Worm (Caenorhabditis elegans) whole organism, young adult: Measurements from ENCODE around the gene C52E2.4.
"Not testable (repeated sequence)": the region's sequence is repeated elsewhere in the genome, so short reads cannot be mapped to it uniquely, and the experiment has no call there.

Source experiments
- B0261.1 ChIP-seq: sonication (generic microtip); optimal IDR thresholded peaks from 2 replicates; lab custom pipeline; 2016; ENCODE audit warnings: mild to moderate bottlenecking, missing genetic modification characterization, moderate library complexity, missing compliant biosample characterization
- D2030.7 ChIP-seq: fragments of 200-800 bp; sonication (Bioruptor generic); IDR thresholded peaks from 2 replicates; pipeline ENCODE4 v1.3.6; 2022; ENCODE audit warnings: missing genetic modification reagents, missing genetic modification characterization, missing compliant biosample characterization
- F10E7.11 ChIP-seq: sonication (generic microtip); optimal IDR thresholded peaks from 2 replicates; lab custom pipeline; 2017; ENCODE audit warnings: mild to moderate bottlenecking, missing genetic modification characterization, moderate library complexity, missing compliant biosample characterization
- F52B5.7 ChIP-seq: sonication (generic microtip); optimal IDR thresholded peaks from 2 replicates; lab custom pipeline; 2016; ENCODE audit warnings: mild to moderate bottlenecking, missing genetic modification characterization, missing compliant biosample characterization
- F57C9.4 ChIP-seq: sonication (generic microtip); optimal IDR thresholded peaks from 2 replicates; lab custom pipeline; 2017; ENCODE audit warnings: mild to moderate bottlenecking, missing genetic modification characterization, missing compliant biosample characterization
- Y53G8AR.9 ChIP-seq: fragments of 200-800 bp; sonication (Bioruptor generic); conservative IDR thresholded peaks from 2 replicates; pipeline ENCODE4 v1.3.6; 2022; ENCODE audit warnings: missing genetic modification reagents, missing genetic modification characterization, missing compliant biosample characterization
- aptf-3 ChIP-seq: fragments of 200-800 bp; sonication (Bioruptor generic); IDR thresholded peaks from 2 replicates; pipeline ENCODE4 v1.3.6; 2022; ENCODE audit warnings: missing genetic modification characterization, missing compliant biosample characterization
- atf-7 ChIP-seq: sonication (generic microtip); optimal IDR thresholded peaks from 2 replicates; lab custom pipeline; 2017; ENCODE audit warnings: mild to moderate bottlenecking, missing genetic modification characterization, missing compliant biosample characterization
- bed-2 ChIP-seq: fragments of 200-800 bp; sonication (Bioruptor generic); IDR thresholded peaks from 2 replicates; pipeline ENCODE4 v1.3.6; 2022; ENCODE audit warnings: missing genetic modification reagents, missing genetic modification characterization, missing compliant biosample characterization
- dox-1 ChIP-seq: fragments of 200-800 bp; sonication (Bioruptor generic); IDR thresholded peaks from 2 replicates; pipeline ENCODE4 v1.3.6; 2022; ENCODE audit warnings: missing genetic modification reagents, missing genetic modification characterization, missing compliant biosample characterization
- dpl-1 ChIP-seq: fragments of 150-350 bp; optimal IDR thresholded peaks from 2 replicates; lab custom pipeline; 2014; ENCODE audit warnings: missing biosample characterization, missing genetic modification reagents, missing genetic modification characterization
- efl-1 ChIP-seq: fragments of 150-350 bp; optimal IDR thresholded peaks from 2 replicates; lab custom pipeline; 2014; ENCODE audit warnings: missing biosample characterization, missing genetic modification reagents, missing genetic modification characterization
- egrh-3 ChIP-seq: fragments of 200-800 bp; sonication (Bioruptor generic); IDR thresholded peaks from 2 replicates; pipeline ENCODE4 v1.3.6; 2022; ENCODE audit warnings: missing genetic modification reagents, missing genetic modification characterization, missing compliant biosample characterization
- ets-4 ChIP-seq: fragments of 200-800 bp; sonication (Bioruptor generic); optimal IDR thresholded peaks from 2 replicates; lab custom pipeline; 2018; ENCODE audit warnings: mild to moderate bottlenecking, missing genetic modification characterization, missing compliant biosample characterization
- hlh-26 ChIP-seq: fragments of 200-800 bp; sonication (Bioruptor generic); conservative IDR thresholded peaks from 2 replicates; pipeline ENCODE4 v1.3.6; 2022; ENCODE audit warnings: missing genetic modification reagents, missing genetic modification characterization, missing compliant biosample characterization
- hmg-1.2 ChIP-seq: fragments of 200-800 bp; sonication (Bioruptor generic); IDR thresholded peaks from 2 replicates; pipeline ENCODE4 v1.3.6; 2022; ENCODE audit warnings: missing genetic modification reagents, missing genetic modification characterization, missing compliant biosample characterization
- lin-40 ChIP-seq: sonication (generic microtip); optimal IDR thresholded peaks from 2 replicates; lab custom pipeline; 2016; ENCODE audit warnings: missing genetic modification characterization, mild to moderate bottlenecking, missing compliant biosample characterization, missing genotype, missing genetic modification reagents
- mcd-1 ChIP-seq: fragments of 200-800 bp; sonication (Bioruptor generic); IDR thresholded peaks from 2 replicates; pipeline ENCODE4 v1.3.6; 2022; ENCODE audit warnings: missing genetic modification reagents, missing genetic modification characterization, missing compliant biosample characterization
- mes-4 ChIP-seq: sonication (generic microtip); optimal IDR thresholded peaks from 2 replicates; lab custom pipeline; 2016; ENCODE audit warnings: missing genotype, missing genetic modification characterization, missing compliant biosample characterization
- nfyb-1 ChIP-seq: fragments of 200-800 bp; sonication (Bioruptor generic); IDR thresholded peaks from 2 replicates; pipeline ENCODE4 v1.3.6; 2022; ENCODE audit warnings: missing genetic modification reagents, missing genetic modification characterization, missing compliant biosample characterization
- nhr-80 ChIP-seq: sonication (generic microtip); optimal IDR thresholded peaks from 2 replicates; lab custom pipeline; 2016; ENCODE audit warnings: missing genetic modification characterization, missing compliant biosample characterization
- rcor-1 ChIP-seq: fragments of 200-800 bp; sonication (Bioruptor generic); IDR thresholded peaks from 2 replicates; pipeline ENCODE4 v1.3.6; 2022; ENCODE audit warnings: missing genetic modification reagents, missing genetic modification characterization, missing compliant biosample characterization
- rpc-1 ChIP-seq, 2 experiments: fragments of 150-350 bp in 1 of 2; sonication (generic microtip) in 1 of 2; optimal IDR thresholded peaks; 2 replicates each; lab custom pipeline; 2014 to 2018; ENCODE audit warnings: missing biosample characterization in 1 of 2, missing genetic modification characterization in 1 of 2, missing genetic modification reagents in 1 of 2, missing genotype in 1 of 2
- sdz-38 ChIP-seq: sonication (generic microtip); optimal IDR thresholded peaks from 2 replicates; lab custom pipeline; 2016; ENCODE audit warnings: missing genotype, missing genetic modification characterization, missing compliant biosample characterization
- snpc-3.4 ChIP-seq: sonication (generic microtip); optimal IDR thresholded peaks from 2 replicates; lab custom pipeline; 2017; ENCODE audit warnings: missing genetic modification characterization, mild to moderate bottlenecking, missing compliant biosample characterization, antibody characterized with exemption, moderate library complexity, missing genotype, missing genetic modification reagents
- tbp1 ChIP-seq: fragments of 200-800 bp; sonication (Bioruptor generic); optimal IDR thresholded peaks from 2 replicates; lab custom pipeline; 2018; ENCODE audit warnings: mild to moderate bottlenecking, missing genetic modification characterization, missing compliant biosample characterization
- unc-130 ChIP-seq: sonication (generic microtip); optimal IDR thresholded peaks from 2 replicates; lab custom pipeline; 2016; ENCODE audit warnings: missing genetic modification reagents, missing genetic modification characterization, missing compliant biosample characterization
- ztf-22 ChIP-seq: fragments of 200-800 bp; sonication (Bioruptor generic); optimal IDR thresholded peaks from 2 replicates; lab custom pipeline; 2018; ENCODE audit warnings: mild to moderate bottlenecking, missing genetic modification characterization, moderate library complexity, missing compliant biosample characterization
- ztf-26 ChIP-seq: sonication (generic microtip); optimal IDR thresholded peaks from 2 replicates; lab custom pipeline; 2017; ENCODE audit warnings: missing genetic modification characterization, missing compliant biosample characterization

C52E2.4 gene

DNA sequence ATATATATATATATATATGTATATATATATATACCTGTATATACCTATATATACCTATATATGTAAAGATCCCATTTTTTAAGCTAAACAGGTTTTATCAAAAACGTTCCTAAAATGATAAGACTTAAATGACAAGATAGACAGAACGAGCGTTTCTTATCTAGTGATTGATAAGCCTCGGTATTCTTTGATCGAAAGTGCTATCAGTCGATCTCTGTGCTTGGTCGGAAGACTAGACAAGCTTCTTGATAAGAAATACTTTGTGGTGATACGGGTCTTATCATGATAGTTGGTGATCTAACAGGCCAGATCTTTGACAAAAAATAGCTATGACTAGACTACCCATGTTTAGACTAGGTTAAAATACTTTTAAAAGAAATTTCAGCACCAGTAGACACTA, 8.8 kb downstream of the C52E2.4 start:
- TF ChIP-seq dox-1 (GFP tag; lab: Robert Waterston, UW) (peak; percentile 73), nfyb-1 (GFP tag; lab: Robert Waterston, UW) (peak; percentile 45; the same call in 1 of the 2 replicates), B0261.1 (no peak), nhr-80 (tag; lab: Kevin White, UChicago) (peak; percentile 91), mcd-1 (GFP tag; lab: Robert Waterston, UW) (0 out of 2 replicates have a peak, but pooled peaks have one; percentile 21), atf-7 (tag; lab: Kevin White, UChicago) (peak; percentile 56), ets-4 (GFP tag; lab: Kevin White, UChicago) (peak; percentile 85), ztf-26 (tag; lab: Kevin White, UChicago) (peak; percentile 7), tbp1 (GFP tag; lab: Kevin White, UChicago) (peak; percentile 42), rpc-1 (optimal IDR thresholded peaks at IDR 0.05; lab: Kevin White, UChicago) (no peak), rpc-1 (tag; optimal IDR thresholded peaks at IDR 0.05; lab: Kevin White, UChicago) (no peak), egrh-3 (GFP tag; lab: Robert Waterston, UW) (no peak), ztf-22 (GFP tag; lab: Kevin White, UChicago) (peak; percentile 82)

ce11 chrII:1852503-1852902, 9.6 kb downstream of the C52E2.4 start, which contains the start of gene C52E2.2:
C52E2.2 (plus strand) TSS chrII:1852803.
- TF ChIP-seq unc-130 (GFP tag; lab: Kevin White, UChicago): no peak
- no peak for TF ChIP-seq tbp1 (GFP tag; lab: Kevin White, UChicago)
- TF ChIP-seq F52B5.7 (tag; lab: Kevin White, UChicago): no peak
- no peak for TF ChIP-seq efl-1
- no peak for TF ChIP-seq Y53G8AR.9
- no peak for TF ChIP-seq hlh-26 (GFP tag; lab: Robert Waterston, UW)
- TF ChIP-seq dpl-1 (GFP tag; lab: Kevin White, UChicago): no peak
- no peak for TF ChIP-seq bed-2 (GFP tag; lab: Robert Waterston, UW)
- TF ChIP-seq snpc-3.4 (tag; lab: Kevin White, UChicago): no peak
- TF ChIP-seq lin-40 (tag; lab: Kevin White, UChicago): no peak
- TF ChIP-seq rcor-1: no peak
- TF ChIP-seq sdz-38: no peak

DNA sequence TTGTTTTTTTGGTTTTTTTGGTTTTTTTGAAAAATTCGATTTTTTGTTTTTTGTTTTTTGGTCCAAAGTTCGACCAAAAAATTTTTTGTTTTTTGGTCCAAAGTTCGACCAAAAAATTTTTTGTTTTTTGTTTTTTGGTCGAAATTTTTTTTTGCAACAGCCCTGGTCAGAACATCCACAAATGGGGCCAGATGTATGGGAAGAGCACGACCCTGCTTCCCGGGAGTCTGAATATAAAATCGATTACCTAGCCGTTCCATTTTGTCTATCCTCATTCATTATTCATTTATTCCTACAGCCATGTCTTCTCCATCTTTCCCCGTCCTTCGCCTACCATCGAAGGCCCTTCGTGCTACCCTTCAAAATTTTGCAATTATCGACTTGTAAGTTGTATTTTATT, 11.1 kb downstream of the C52E2.4 start, which contains the start of gene fbxb-95:
fbxb-95 (plus strand) TSS at position 301 of the 400 bp plus-strand sequence.
- TF ChIP-seq F10E7.11, nhr-80, snpc-3.4 (tag; lab: Kevin White, UChicago): not testable (repeated sequence)

DNA sequence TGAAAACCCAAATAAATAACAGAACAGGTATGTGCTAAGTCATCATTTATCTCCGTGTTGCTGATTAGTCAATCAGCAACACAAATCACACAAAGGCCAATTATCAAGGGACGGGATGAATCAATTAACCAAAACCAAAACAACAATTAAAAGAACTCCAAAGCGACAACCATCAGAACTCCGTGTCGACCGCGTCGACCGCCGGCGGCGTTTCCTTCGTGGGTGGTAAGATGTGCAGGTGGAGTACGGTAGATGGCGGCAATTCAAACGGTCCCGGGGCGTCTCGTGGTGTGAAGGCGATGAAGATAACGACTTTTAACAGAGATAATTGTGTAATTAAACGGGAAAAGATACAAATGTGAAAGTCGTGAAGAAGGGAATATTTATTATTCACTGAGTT, 12.5 kb downstream of the C52E2.4 start:
- TF ChIP-seq aptf-3 (GFP tag; lab: Robert Waterston, UW) (0 out of 2 replicates have a peak, but pooled peaks have one; percentile 56), mcd-1 (GFP tag; lab: Robert Waterston, UW) (peak; percentile 41)

- TF ChIP-seq hmg-1.2 (GFP tag; lab: Robert Waterston, UW) (peak; percentile 96), D2030.7 (GFP tag; lab: Robert Waterston, UW) (peak; percentile 44; the same call in 1 of the 2 replicates), mcd-1 (GFP tag; lab: Robert Waterston, UW) (peak; percentile 67; the same call in 1 of the 2 replicates)
Measured at ce11 chrII:1861285-1861793, 18.4 kb downstream of the C52E2.4 start, which contains the start of gene C16C4.18. C16C4.18 (minus strand) TSS chrII:1861335.

DNA sequence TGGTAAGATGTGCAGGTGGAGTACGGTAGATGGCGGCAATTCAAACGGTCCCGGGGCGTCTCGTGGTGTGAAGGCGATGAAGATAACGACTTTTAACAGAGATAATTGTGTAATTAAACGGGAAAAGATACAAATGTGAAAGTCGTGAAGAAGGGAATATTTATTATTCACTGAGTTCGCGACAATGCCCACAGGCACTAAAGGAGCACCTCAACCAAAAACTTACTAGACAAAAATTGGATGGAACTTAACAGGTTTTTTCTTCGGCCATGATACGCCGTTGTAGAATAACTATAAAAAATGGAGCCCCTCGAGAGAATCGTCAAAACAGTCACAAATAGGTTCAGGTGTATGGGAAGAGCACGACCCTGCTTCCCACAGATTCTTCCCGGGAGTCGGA, 19.4 kb downstream of the C52E2.4 start, which contains the start of gene fbxb-98:
fbxb-98 (plus strand) TSS at position 301 of the 400 bp plus-strand sequence.
- TF ChIP-seq egrh-3 (GFP tag; lab: Robert Waterston, UW); mes-4; F57C9.4 (tag; lab: Kevin White, UChicago): not testable (repeated sequence)
